Fruit fly (Drosophila melanogaster) whole organism, embryonic: Measurements from ENCODE around the gene Atu.
A peak's percentile ranks its signal among the peaks of the same experiment; 100 is the strongest.

Source experiments
- ATbp ChIP-seq: fragments of 200-800 bp; sonication (Bioruptor generic); optimal IDR thresholded peaks from 2 replicates; lab custom pipeline; 2017; ENCODE audit warnings: missing biosample characterization, mild to moderate bottlenecking, missing genetic modification characterization, missing genetic modification reagents
- Ada2b ChIP-seq: fragments of 200-800 bp; sonication (Bioruptor generic); IDR thresholded peaks from 2 replicates; pipeline ENCODE4 v1.3.6; 2022; ENCODE audit warnings: missing biosample characterization, missing genetic modification characterization
- Atf-2 ChIP-seq: fragments of 200-800 bp; sonication (Bioruptor generic); optimal IDR thresholded peaks from 2 replicates; lab custom pipeline; 2016; ENCODE audit warnings: missing biosample characterization, missing genetic modification characterization
- Atf3 ChIP-seq: fragments of 200-800 bp; sonication (Bioruptor generic); optimal IDR thresholded peaks from 3 replicates; lab custom pipeline; 2016; ENCODE audit warnings: missing biosample characterization, missing genetic modification characterization
- Bgb ChIP-seq: fragments of 200-800 bp; sonication (Bioruptor generic); IDR thresholded peaks from 2 replicates; pipeline ENCODE4 v1.3.6; 2022; ENCODE audit warnings: missing biosample characterization, missing genetic modification characterization; ENCODE audit not compliant: partially characterized antibody
- Bteb2 ChIP-seq: fragments of 200-800 bp; sonication (Bioruptor generic); optimal IDR thresholded peaks from 2 replicates; lab custom pipeline; 2016; ENCODE audit warnings: missing biosample characterization, missing genetic modification characterization
- CG1024 ChIP-seq: fragments of 200-800 bp; sonication (Bioruptor generic); IDR thresholded peaks from 2 replicates; pipeline ENCODE4 v1.3.6; 2022; ENCODE audit warnings: missing biosample characterization, missing genetic modification characterization
- CG12659 ChIP-seq: fragments of 200-800 bp; sonication (Bioruptor generic); optimal IDR thresholded peaks from 3 replicates; lab custom pipeline; 2017; ENCODE audit warnings: mild to moderate bottlenecking, missing biosample characterization, missing genetic modification reagents, missing genetic modification characterization
- CG12769 ChIP-seq: fragments of 200-800 bp; sonication (Bioruptor generic); optimal IDR thresholded peaks from 2 replicates; lab custom pipeline; 2019; ENCODE audit warnings: missing biosample characterization, mild to moderate bottlenecking, missing genetic modification characterization, moderate library complexity
- CG16815 ChIP-seq: fragments of 200-800 bp; sonication (Bioruptor generic); optimal IDR thresholded peaks from 3 replicates; lab custom pipeline; 2017; ENCODE audit warnings: missing biosample characterization, mild to moderate bottlenecking, missing genetic modification characterization
- CG17186 ChIP-seq: fragments of 200-800 bp; sonication (Bioruptor generic); optimal IDR thresholded peaks from 3 replicates; lab custom pipeline; 2017; ENCODE audit warnings: missing biosample characterization, missing genetic modification reagents, missing genetic modification characterization
- CG31224 ChIP-seq: fragments of 200-800 bp; sonication (Bioruptor generic); IDR thresholded peaks from 2 replicates; pipeline ENCODE4 v1.3.6; 2022; ENCODE audit warnings: missing biosample characterization, missing genetic modification characterization
- CG31388 ChIP-seq: fragments of 200-800 bp; sonication (Bioruptor generic); optimal IDR thresholded peaks from 2 replicates; lab custom pipeline; 2016; ENCODE audit warnings: missing biosample characterization, missing genetic modification characterization
- CG33557 ChIP-seq: fragments of 200-800 bp; sonication (Bioruptor generic); optimal IDR thresholded peaks from 2 replicates; lab custom pipeline; 2019; ENCODE audit warnings: missing biosample characterization, mild to moderate bottlenecking, missing genetic modification characterization, moderate library complexity
- CG6854 ChIP-seq: fragments of 200-800 bp; sonication (Bioruptor generic); optimal IDR thresholded peaks from 3 replicates; lab custom pipeline; 2017; ENCODE audit warnings: missing biosample characterization, mild to moderate bottlenecking, missing genetic modification characterization
- CG7372 ChIP-seq: fragments of 200-800 bp; sonication (Bioruptor generic); IDR thresholded peaks from 2 replicates; pipeline ENCODE4 v1.3.6; 2022; ENCODE audit warnings: missing biosample characterization, missing genetic modification characterization
- CG7839 ChIP-seq: fragments of 200-800 bp; sonication (Bioruptor generic); optimal IDR thresholded peaks from 3 replicates; lab custom pipeline; 2018; ENCODE audit warnings: missing biosample characterization, mild to moderate bottlenecking, missing genetic modification characterization, moderate library complexity
- CG8359 ChIP-seq: fragments of 200-800 bp; sonication (Bioruptor generic); optimal IDR thresholded peaks from 2 replicates; lab custom pipeline; 2017; ENCODE audit warnings: missing biosample characterization, mild to moderate bottlenecking, missing genetic modification characterization, borderline replicate concordance
- CG8388 ChIP-seq: fragments of 200-800 bp; sonication (Bioruptor generic); optimal IDR thresholded peaks from 2 replicates; lab custom pipeline; 2019; ENCODE audit warnings: missing biosample characterization, mild to moderate bottlenecking, missing genetic modification characterization, moderate library complexity
- CG8944 ChIP-seq: fragments of 200-800 bp; sonication (Bioruptor generic); optimal IDR thresholded peaks from 3 replicates; lab custom pipeline; 2016; ENCODE audit warnings: missing biosample characterization, missing genetic modification characterization
- Dip3 ChIP-seq: fragments of 200-800 bp; sonication (Bioruptor generic); optimal IDR thresholded peaks from 3 replicates; lab custom pipeline; 2016; ENCODE audit warnings: missing biosample characterization, missing genetic modification characterization
- Hr3 ChIP-seq: fragments of 200-800 bp; sonication (Bioruptor generic); optimal IDR thresholded peaks from 3 replicates; lab custom pipeline; 2016; ENCODE audit warnings: missing biosample characterization, missing genetic modification characterization
- Jarid2 ChIP-seq: fragments of 200-800 bp; sonication (Bioruptor generic); optimal IDR thresholded peaks from 3 replicates; lab custom pipeline; 2017; ENCODE audit warnings: mild to moderate bottlenecking, missing biosample characterization, missing genetic modification reagents, missing genetic modification characterization
- Mad ChIP-seq: fragments of 200-800 bp; sonication (Bioruptor generic); optimal IDR thresholded peaks from 2 replicates; lab custom pipeline; 2016; ENCODE audit warnings: missing biosample characterization, missing genetic modification characterization
- Max ChIP-seq: fragments of 200-800 bp; sonication (Bioruptor generic); optimal IDR thresholded peaks from 2 replicates; lab custom pipeline; 2016; ENCODE audit warnings: missing biosample characterization, mild to moderate bottlenecking, missing genetic modification characterization
- Side ChIP-seq: fragments of 200-800 bp; sonication (Bioruptor generic); optimal IDR thresholded peaks from 2 replicates; lab custom pipeline; 2016; ENCODE audit warnings: missing biosample characterization, missing genetic modification characterization
- Sox100B ChIP-seq: fragments of 200-800 bp; sonication (Bioruptor generic); optimal IDR thresholded peaks from 3 replicates; lab custom pipeline; 2018; ENCODE audit warnings: missing biosample characterization, mild to moderate bottlenecking, missing genetic modification characterization
- Vsx1 ChIP-seq: fragments of 200-800 bp; sonication (Bioruptor generic); optimal IDR thresholded peaks from 2 replicates; lab custom pipeline; 2017; ENCODE audit warnings: missing biosample characterization, mild to moderate bottlenecking, missing genetic modification characterization, missing genetic modification reagents
- ara ChIP-seq: fragments of 200-800 bp; sonication (Bioruptor generic); IDR thresholded peaks from 2 replicates; pipeline ENCODE4 v1.3.6; 2022; ENCODE audit warnings: missing biosample characterization, missing genetic modification characterization
- ase ChIP-seq: fragments of 200-800 bp; sonication (Bioruptor generic); IDR thresholded peaks from 3 replicates; pipeline ENCODE4 v1.3.6; 2022; ENCODE audit warnings: missing biosample characterization, missing genetic modification characterization
- cg ChIP-seq: fragments of 200-800 bp; sonication (Bioruptor generic); optimal IDR thresholded peaks from 3 replicates; lab custom pipeline; 2019; ENCODE audit warnings: missing biosample characterization, mild to moderate bottlenecking, missing genetic modification characterization, moderate library complexity
- croc ChIP-seq: fragments of 200-800 bp; sonication (Bioruptor generic); conservative IDR thresholded peaks from 3 replicates; pipeline ENCODE4 v1.3.6; 2022; ENCODE audit warnings: missing biosample characterization, missing genetic modification characterization
- dpn ChIP-seq, 2 experiments: fragments of 200-800 bp; sonication (Bioruptor generic); optimal IDR thresholded peaks; 3 replicates each; lab custom pipeline; 2016; ENCODE audit warnings: missing biosample characterization in 2 of 2, missing genetic modification characterization in 2 of 2
- fru ChIP-seq: fragments of >200 bp; optimal IDR thresholded peaks from 2 replicates; lab custom pipeline; 2017
- ftz-f1 ChIP-seq: fragments of 200-800 bp; sonication (Bioruptor generic); optimal IDR thresholded peaks from 2 replicates; lab custom pipeline; 2016; ENCODE audit warnings: missing biosample characterization, missing genetic modification characterization
- ham ChIP-seq: fragments of 200-800 bp; sonication (Bioruptor generic); IDR thresholded peaks from 2 replicates; pipeline ENCODE4 v1.3.6; 2022; ENCODE audit warnings: missing biosample characterization, missing genetic modification characterization
- hbn ChIP-seq: fragments of 200-800 bp; sonication (Bioruptor generic); IDR thresholded peaks from 2 replicates; pipeline ENCODE4 v1.3.6; 2022; ENCODE audit warnings: missing biosample characterization, missing genetic modification characterization; ENCODE audit not compliant: partially characterized antibody
- kni ChIP-seq: fragments of 200-800 bp; sonication (Bioruptor generic); optimal IDR thresholded peaks from 3 replicates; lab custom pipeline; 2017; ENCODE audit warnings: mild to moderate bottlenecking, missing biosample characterization, missing genetic modification reagents, missing genetic modification characterization
- lilli ChIP-seq: fragments of 200-800 bp; sonication (Bioruptor generic); optimal IDR thresholded peaks from 3 replicates; lab custom pipeline; 2016; ENCODE audit warnings: missing biosample characterization, missing genetic modification characterization
- mirr ChIP-seq: fragments of 200-800 bp; sonication (Bioruptor generic); optimal IDR thresholded peaks from 3 replicates; lab custom pipeline; 2018; ENCODE audit warnings: missing biosample characterization, mild to moderate bottlenecking, missing genetic modification characterization
- prd ChIP-seq, 3 experiments: fragments of >200 bp in 2 of 3; fragments of 200-800 bp in 1 of 3; sonication (Bioruptor generic) in 1 of 3; optimal IDR thresholded peaks in 2 of 3; IDR thresholded peaks in 1 of 3; 2 replicates in 2 of 3; 3 replicates in 1 of 3; pipeline versions ENCODE4 v1.3.6 to Lab custom; 2017 to 2022; ENCODE audit warnings: missing biosample characterization in 1 of 3, missing genetic modification characterization in 1 of 3
- psq ChIP-seq: fragments of 200-800 bp; sonication (Bioruptor generic); optimal IDR thresholded peaks from 2 replicates; lab custom pipeline; 2017; ENCODE audit warnings: missing biosample characterization, missing genetic modification characterization
- repo ChIP-seq: fragments of 200-800 bp; sonication (Bioruptor generic); optimal IDR thresholded peaks from 2 replicates; lab custom pipeline; 2016; ENCODE audit warnings: missing biosample characterization, missing genetic modification characterization
- row ChIP-seq: fragments of 200-800 bp; sonication (Bioruptor generic); IDR thresholded peaks from 3 replicates; pipeline ENCODE4 v1.3.6; 2022; ENCODE audit warnings: missing biosample characterization, missing genetic modification characterization
- sisA ChIP-seq: fragments of 200-800 bp; sonication (Bioruptor generic); IDR thresholded peaks from 2 replicates; pipeline ENCODE4 v1.3.6; 2022; ENCODE audit warnings: missing biosample characterization, missing genetic modification characterization
- sug ChIP-seq: fragments of 200-800 bp; optimal IDR thresholded peaks from 2 replicates; lab custom pipeline; 2019; ENCODE audit warnings: missing biosample characterization, mild to moderate bottlenecking, missing genetic modification characterization, moderate library complexity
- tin ChIP-seq: fragments of 200-800 bp; sonication (Bioruptor generic); optimal IDR thresholded peaks from 3 replicates; lab custom pipeline; 2016; ENCODE audit warnings: missing biosample characterization, missing genetic modification characterization
- vvl ChIP-seq: fragments of 200-800 bp; sonication (Bioruptor generic); IDR thresholded peaks from 2 replicates; pipeline ENCODE4 v1.3.6; 2022; ENCODE audit warnings: missing biosample characterization, missing genetic modification characterization
- zfh2 ChIP-seq: fragments of 200-800 bp; sonication (Bioruptor generic); optimal IDR thresholded peaks from 2 replicates; lab custom pipeline; 2016; ENCODE audit warnings: missing biosample characterization, missing genetic modification characterization

Gene Atu

dm6 chr3R:5658984-5659802 lies 46.0 kb downstream of the Atu start (continued):
- TF ChIP-seq Bteb2 (GFP tag; lab: Kevin White, UChicago) (no peak), kni (peak; percentile 4), sisA (GFP tag; lab: Robert Waterston, UW) (0 out of 2 replicates have a peak, but pooled peaks have one; percentile 25), Max (GFP tag; lab: Kevin White, UChicago) (no peak), lilli (GFP tag; lab: Kevin White, UChicago) (peak; percentile 0), Ada2b (GFP tag; lab: Robert Waterston, UW) (no peak; the same call in 1 of the 2 replicates), ara (no peak), Bgb (GFP tag; lab: Robert Waterston, UW) (no peak; the same call in 1 of the 2 replicates), row (GFP tag; lab: Robert Waterston, UW) (peak; percentile 28; the same call in 1 of the 3 replicates), dpn (GFP tag; optimal IDR thresholded peaks at IDR 0.05; lab: Kevin White, UChicago) (no peak), CG16815 (no peak), CG8359 (GFP tag; lab: Kevin White, UChicago) (no peak), croc (GFP tag; lab: Robert Waterston, UW) (no peak), CG17186 (no peak), Mad (GFP tag; lab: Kevin White, UChicago) (no peak), Atf-2 (GFP tag; lab: Kevin White, UChicago) (no peak), ase (GFP tag; lab: Robert Waterston, UW) (no peak), CG12769 (tag; lab: Kevin White, UChicago) (no peak), Jarid2 (GFP tag; lab: Kevin White, UChicago) (no peak), Hr3 (GFP tag; lab: Kevin White, UChicago) (no peak), ham (GFP tag; lab: Robert Waterston, UW) (no peak), CG8388 (GFP tag; lab: Kevin White, UChicago) (no peak), sug (tag; lab: Kevin White, UChicago) (no peak), CG7839 (tag; lab: Kevin White, UChicago) (no peak), repo (no peak), CG8944 (no peak), CG6854 (GFP tag; lab: Kevin White, UChicago) (no peak), ATbp (GFP tag; lab: Kevin White, UChicago) (no peak), Sox100B (no peak), vvl (GFP tag; lab: Robert Waterston, UW) (peak; percentile 31; the same call in 1 of the 2 replicates), CG7372 (no peak), tin (no peak), CG12659 (GFP tag; lab: Kevin White, UChicago) (no peak), zfh2 (GFP tag; lab: Kevin White, UChicago) (no peak), CG31224 (GFP tag; lab: Robert Waterston, UW) (no peak), Dip3 (GFP tag; lab: Kevin White, UChicago) (no peak), hbn (GFP tag; lab: Robert Waterston, UW) (no peak), CG33557 (GFP tag; lab: Kevin White, UChicago) (no peak), ftz-f1 (GFP tag; lab: Kevin White, UChicago) (no peak), Atf3 (no peak), CG31388 (GFP tag; lab: Kevin White, UChicago) (no peak), CG1024 (GFP tag; lab: Robert Waterston, UW) (no peak), fru (lab: Kevin White, UChicago) (no peak), psq (no peak), prd (optimal IDR thresholded peaks at IDR 0.05; lab: Kevin White, UChicago) (no peak), prd (GFP tag; IDR thresholded peaks at IDR 0.05; lab: Robert Waterston, UW) (peak; percentile 15; the same call in 1 of the 3 replicates), mirr (GFP tag; lab: Kevin White, UChicago) (no peak), Vsx1 (GFP tag; lab: Kevin White, UChicago) (no peak), Side (GFP tag; lab: Kevin White, UChicago) (no peak), cg (GFP tag; lab: Kevin White, UChicago) (peak; percentile 94)
